Fruit fly (Drosophila melanogaster) whole organism, wandering third instar larva: Measurements from ENCODE around the gene Invadolysin.
A peak's percentile ranks its signal among the peaks of the same experiment; 100 is the strongest.

ENCODE experiments used
- CG32264 ChIP-seq: fragments of 200-800 bp; sonication (Bioruptor generic); optimal IDR thresholded peaks from 2 replicates; lab custom pipeline; 2016; ENCODE audit warnings: missing biosample characterization, missing genetic modification characterization
- CG9705 ChIP-seq: fragments of 200-800 bp; sonication (Bioruptor generic); optimal IDR thresholded peaks from 2 replicates; lab custom pipeline; 2018; ENCODE audit warnings: missing biosample characterization, mild to moderate bottlenecking, missing genetic modification characterization
- CrebA ChIP-seq: fragments of 200-800 bp; sonication (Bioruptor generic); optimal IDR thresholded peaks from 2 replicates; lab custom pipeline; 2016; ENCODE audit warnings: missing biosample characterization, mild to moderate bottlenecking, missing genetic modification characterization, borderline replicate concordance
- Dfd ChIP-seq: fragments of >200 bp; optimal IDR thresholded peaks from 2 replicates; lab custom pipeline; 2017; ENCODE audit warnings: missing biosample characterization, missing genetic modification characterization
- Dif ChIP-seq: fragments of 200-275, 200-300 bp; sonication (Bioruptor generic); optimal IDR thresholded peaks from 2 replicates; lab custom pipeline; 2018; ENCODE audit warnings: missing biosample characterization, missing genetic modification characterization; ENCODE audit not compliant: partially characterized antibody
- Hr78 ChIP-seq: fragments of >200 bp; optimal IDR thresholded peaks from 2 replicates; lab custom pipeline; 2017; ENCODE audit warnings: missing biosample characterization, missing genetic modification characterization
- Hr83 ChIP-seq: fragments of 200-300 bp; sonication (Bioruptor generic); optimal IDR thresholded peaks from 2 replicates; lab custom pipeline; 2016; ENCODE audit warnings: missing biosample characterization, mild to moderate bottlenecking, missing genetic modification characterization, moderate library complexity; ENCODE audit not compliant: poor library complexity, severe bottlenecking
- Jra ChIP-seq: sonication (Bioruptor generic); optimal IDR thresholded peaks from 2 replicates; lab custom pipeline; 2016; ENCODE audit warnings: missing biosample characterization, missing genetic modification characterization
- Mio ChIP-seq: sonication (Bioruptor generic); optimal IDR thresholded peaks from 2 replicates; lab custom pipeline; 2016; ENCODE audit warnings: missing biosample characterization, missing genetic modification characterization
- N ChIP-seq: fragments of >200 bp; optimal IDR thresholded peaks from 2 replicates; lab custom pipeline; 2018; ENCODE audit warnings: missing biosample characterization, missing external identifiers, missing genetic modification characterization
- OdsH ChIP-seq: fragments of 200-800 bp; sonication (Bioruptor generic); optimal IDR thresholded peaks from 2 replicates; lab custom pipeline; 2016; ENCODE audit warnings: missing biosample characterization, mild to moderate bottlenecking, missing genetic modification characterization
- Rel ChIP-seq, 2 experiments: fragments of 200-800 bp; sonication (Bioruptor generic) in 1 of 2; optimal IDR thresholded peaks; 2 replicates in 1 of 2; 3 replicates in 1 of 2; lab custom pipeline; 2016 to 2019; ENCODE audit warnings: mild to moderate bottlenecking in 2 of 2, missing biosample characterization in 2 of 2, missing genetic modification characterization in 2 of 2, moderate library complexity in 1 of 2
- Sp1 ChIP-seq: fragments of 200-800 bp; sonication (Bioruptor generic); optimal IDR thresholded peaks from 3 replicates; lab custom pipeline; 2019; ENCODE audit warnings: missing biosample characterization, mild to moderate bottlenecking, missing genetic modification characterization, moderate library complexity
- Vsx2 ChIP-seq: fragments of 200-300, 225-300 bp; sonication (Bioruptor generic); optimal IDR thresholded peaks from 2 replicates; lab custom pipeline; 2018; ENCODE audit warnings: missing biosample characterization, missing genetic modification characterization; ENCODE audit not compliant: partially characterized antibody
- br ChIP-seq: fragments of 200-800 bp; sonication (Bioruptor generic); optimal IDR thresholded peaks from 2 replicates; lab custom pipeline; 2016; ENCODE audit warnings: missing biosample characterization, missing genetic modification characterization
- brk ChIP-seq: fragments of 200-800 bp; sonication (Bioruptor generic); optimal IDR thresholded peaks from 2 replicates; lab custom pipeline; 2016; ENCODE audit warnings: missing biosample characterization, mild to moderate bottlenecking, missing genetic modification characterization
- dl ChIP-seq, 2 experiments: fragments of 175-275, 200-275 bp in 1 of 2; fragments of 200-275 bp in 1 of 2; sonication (Bioruptor generic); optimal IDR thresholded peaks; lab custom pipeline; 2018; ENCODE audit warnings: mild to moderate bottlenecking in 2 of 2, missing biosample characterization in 2 of 2, missing genetic modification characterization in 2 of 2, moderate library complexity in 2 of 2; ENCODE audit not compliant: partially characterized antibody in 2 of 2, insufficient read depth in 1 of 2
- dsf ChIP-seq: sonication (Bioruptor generic); optimal IDR thresholded peaks from 2 replicates; lab custom pipeline; 2016; ENCODE audit warnings: missing biosample characterization, missing genetic modification characterization, borderline replicate concordance
- ey ChIP-seq: fragments of 200-800 bp; sonication (Bioruptor generic); optimal IDR thresholded peaks from 2 replicates; lab custom pipeline; 2016; ENCODE audit warnings: missing biosample characterization, missing genetic modification characterization
- fru ChIP-seq: fragments of 200-800 bp; sonication (Bioruptor generic); optimal IDR thresholded peaks from 3 replicates; lab custom pipeline; 2016; ENCODE audit warnings: missing biosample characterization, mild to moderate bottlenecking, missing genetic modification characterization
- h ChIP-seq: fragments of 200-800 bp; sonication (Bioruptor generic); optimal IDR thresholded peaks from 3 replicates; lab custom pipeline; 2016; ENCODE audit warnings: missing biosample characterization, mild to moderate bottlenecking, missing genetic modification characterization
- lola ChIP-seq: fragments of >200 bp; optimal IDR thresholded peaks from 2 replicates; lab custom pipeline; 2017; ENCODE audit warnings: missing biosample characterization, missing genetic modification characterization
- rgr ChIP-seq: fragments of 200-800 bp; sonication (Bioruptor generic); optimal IDR thresholded peaks from 3 replicates; lab custom pipeline; 2016; ENCODE audit warnings: missing biosample characterization, mild to moderate bottlenecking, missing genetic modification characterization
- sv ChIP-seq: fragments of 200-800 bp; sonication (Bioruptor generic); optimal IDR thresholded peaks from 3 replicates; lab custom pipeline; 2016; ENCODE audit warnings: missing biosample characterization, missing genetic modification characterization
- usp ChIP-seq: fragments of >200 bp; optimal IDR thresholded peaks from 2 replicates; lab custom pipeline; 2017; ENCODE audit warnings: missing biosample characterization, missing genetic modification characterization
- woc ChIP-seq: sonication (Bioruptor generic); optimal IDR thresholded peaks from 2 replicates; lab custom pipeline; 2016; ENCODE audit warnings: missing biosample characterization, mild to moderate bottlenecking, missing genetic modification characterization

Invadolysin gene

dm6 chr3R:10147176-10147575 lies 2.7 kb downstream of the Invadolysin start:
- no peak for TF ChIP-seq N (GFP tag; lab: Kevin White, UChicago)
- TF ChIP-seq, all 38 proteins: peak for 0

- TF ChIP-seq Jra (no peak), lola (GFP tag; lab: Kevin White, UChicago) (no peak), ey (no peak), woc (GFP tag; lab: Kevin White, UChicago) (no peak), dsf (GFP tag; lab: Kevin White, UChicago) (no peak), br (GFP tag; lab: Kevin White, UChicago) (no peak), Vsx2 (no peak), usp (GFP tag; lab: Kevin White, UChicago) (no peak), fru (no peak), OdsH (GFP tag; lab: Kevin White, UChicago) (no peak), Sp1 (no peak), CG9705 (no peak), Hr78 (GFP tag; lab: Kevin White, UChicago) (no peak), N (GFP tag; lab: Kevin White, UChicago) (no peak)
Observed at dm6 chr3R:10148376-10148887, 4.0 kb downstream of the Invadolysin start.

dm6 chr3R:10149667-10150398 lies 5.4 kb downstream of the Invadolysin start:
- TF ChIP-seq CrebA (GFP tag; lab: Kevin White, UChicago) (no peak), lola (GFP tag; lab: Kevin White, UChicago) (no peak), rgr (GFP tag; lab: Kevin White, UChicago) (no peak), usp (GFP tag; lab: Kevin White, UChicago) (no peak), h (GFP tag; lab: Kevin White, UChicago) (no peak)

dm6 chr3R:10150555-10150954 lies 6.1 kb downstream of the Invadolysin start:
- no peak for TF ChIP-seq N (GFP tag; lab: Kevin White, UChicago)
- TF ChIP-seq sv, result no peak
- TF ChIP-seq Jra, result no peak
- no peak for TF ChIP-seq Sp1
- TF ChIP-seq fru, result no peak
- TF ChIP-seq lola (GFP tag; lab: Kevin White, UChicago), result no peak
- TF ChIP-seq dl (GFP tag; optimal IDR thresholded peaks at IDR 0.05; lab: Kevin White, UChicago; ENCODE audit: insufficient read depth in 1 of 2, partially characterized antibody in 2 of 2), result no peak
- TF ChIP-seq Dfd (GFP tag; lab: Kevin White, UChicago), result no peak
- TF ChIP-seq Dif (GFP tag; lab: Kevin White, UChicago), result no peak
- TF ChIP-seq dsf (GFP tag; lab: Kevin White, UChicago), result no peak
- TF ChIP-seq woc (GFP tag; lab: Kevin White, UChicago), result no peak
- TF ChIP-seq Mio (GFP tag; lab: Kevin White, UChicago), result no peak
- no peak for TF ChIP-seq Hr83
- TF ChIP-seq br (GFP tag; lab: Kevin White, UChicago), result no peak
- no peak for TF ChIP-seq CG32264 (GFP tag; lab: Kevin White, UChicago)
- no peak for TF ChIP-seq Hr78 (GFP tag; lab: Kevin White, UChicago)
- no peak for TF ChIP-seq brk (GFP tag; lab: Kevin White, UChicago)

dm6 chr3R:10151830-10152513 lies 7.5 kb downstream of the Invadolysin start, which contains the start of gene CG34303:
Gene CG34303, minus strand, starts transcription at chr3R:10151880.
- TF ChIP-seq Dfd (GFP tag; lab: Kevin White, UChicago), result no peak
- TF ChIP-seq Rel (GFP tag; optimal IDR thresholded peaks at IDR 0.05; lab: Kevin White, UChicago), result no peak
- TF ChIP-seq Rel (tag; optimal IDR thresholded peaks at IDR 0.05; lab: Kevin White, UChicago), result peak; percentile 64
